Worm (Caenorhabditis elegans) whole organism, midembryonic: Measurements from ENCODE around the gene F30H5.3.

ENCODE experiments used
- T22C8.4 ChIP-seq: fragments of 200-800 bp; sonication (Bioruptor generic); IDR thresholded peaks from 2 replicates; pipeline ENCODE4 v1.3.6; 2022; ENCODE audit warnings: missing genetic modification characterization, missing compliant biosample characterization
- cog-1 ChIP-seq: sonication (generic microtip); optimal IDR thresholded peaks from 2 replicates; lab custom pipeline; 2016; ENCODE audit warnings: missing genetic modification characterization, missing compliant biosample characterization
- flt-1 ChIP-seq: fragments of 200-800 bp; sonication (Bioruptor generic); IDR thresholded peaks from 2 replicates; pipeline ENCODE4 v1.3.6; 2022; ENCODE audit warnings: missing genetic modification characterization, missing compliant biosample characterization
- klf-2 ChIP-seq: fragments of 200-800 bp; sonication (Bioruptor generic); conservative IDR thresholded peaks from 2 replicates; pipeline ENCODE4 v1.3.6; 2022; ENCODE audit warnings: missing genetic modification reagents, missing genetic modification characterization, missing compliant biosample characterization
- med-1 ChIP-seq: sonication (generic microtip); optimal IDR thresholded peaks from 2 replicates; lab custom pipeline; 2017; ENCODE audit warnings: missing genetic modification characterization, mild to moderate bottlenecking, missing compliant biosample characterization, antibody characterized with exemption, missing genetic modification reagents; ENCODE audit not compliant: insufficient read depth
- ref-1 ChIP-seq: fragments of 200-800 bp; sonication (Bioruptor generic); conservative IDR thresholded peaks from 2 replicates; pipeline ENCODE4 v1.3.6; 2022; ENCODE audit warnings: missing genetic modification reagents, missing genetic modification characterization, missing compliant biosample characterization
- tab-1 ChIP-seq: fragments of 200-800 bp; sonication (Bioruptor generic); IDR thresholded peaks from 2 replicates; pipeline ENCODE4 v1.3.6; 2022; ENCODE audit warnings: missing genetic modification characterization, missing compliant biosample characterization
- ztf-23 ChIP-seq: fragments of 200-800 bp; sonication (Bioruptor generic); IDR thresholded peaks from 2 replicates; pipeline ENCODE4 v1.3.6; 2022; ENCODE audit warnings: missing genetic modification reagents, missing genetic modification characterization, missing compliant biosample characterization
- ztf-29 ChIP-seq: fragments of 200-800 bp; sonication (Bioruptor generic); IDR thresholded peaks from 2 replicates; pipeline ENCODE4 v1.3.6; 2022; ENCODE audit warnings: missing genetic modification reagents, missing genetic modification characterization, missing compliant biosample characterization

F30H5.3 gene

DNA sequence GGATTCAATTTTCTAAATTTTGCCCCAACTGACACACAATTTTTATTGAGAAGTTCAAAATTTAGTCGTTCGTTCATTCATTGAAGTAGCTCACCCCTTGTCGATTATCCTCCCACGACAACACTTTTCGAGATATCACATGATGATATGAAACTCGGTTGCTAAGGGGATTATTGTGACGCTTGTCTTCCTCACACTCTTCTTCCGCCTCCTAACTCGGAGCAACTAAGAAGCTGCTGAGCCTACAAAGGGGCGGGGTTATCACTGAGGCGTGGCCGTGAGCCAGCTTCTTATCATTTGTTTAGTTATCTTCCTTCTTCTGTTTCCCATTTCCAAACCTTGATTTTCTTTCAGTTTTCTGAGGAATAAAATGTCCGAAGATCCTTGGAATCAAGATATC lies 28.5 kb downstream of the F30H5.3 start, which contains the start of gene F10C5.3:
TSS of gene F10C5.3 (plus strand) at position 313 of the 400 bp plus-strand sequence.
- TF ChIP-seq klf-2 (GFP tag; lab: Robert Waterston, UW) (no peak), ref-1 (GFP tag; lab: Robert Waterston, UW) (no peak), cog-1 (tag; lab: Kevin White, UChicago) (no peak), med-1 (no peak), T22C8.4 (GFP tag; lab: Robert Waterston, UW) (no peak), ztf-23 (no peak), ztf-29 (no peak), flt-1 (no peak), tab-1 (GFP tag; lab: Robert Waterston, UW) (no peak)

DNA sequence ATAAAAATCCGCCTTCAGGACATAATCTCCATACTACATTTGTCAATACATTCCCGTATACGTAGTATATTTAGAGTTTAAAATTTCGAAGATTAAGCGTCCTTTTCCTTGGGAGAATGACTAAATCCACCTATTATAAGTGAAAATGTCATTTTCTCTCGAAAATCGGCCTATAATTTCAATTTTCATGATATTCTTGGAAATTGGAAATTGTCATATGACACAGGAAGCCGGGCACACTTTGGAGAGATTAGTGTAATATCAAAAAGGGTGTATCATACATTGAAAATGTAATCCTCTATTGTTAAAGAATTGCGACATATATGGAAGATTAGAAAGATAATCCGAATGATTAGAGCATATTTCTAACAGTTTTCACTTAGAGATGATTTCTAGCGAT lies 29.3 kb downstream of the F30H5.3 start:
- TF ChIP-seq klf-2 (GFP tag; lab: Robert Waterston, UW) (no peak), ref-1 (GFP tag; lab: Robert Waterston, UW) (no peak), flt-1 (no peak), med-1 (no peak), T22C8.4 (GFP tag; lab: Robert Waterston, UW) (no peak), ztf-29 (no peak), ztf-23 (no peak), cog-1 (tag; lab: Kevin White, UChicago) (no peak), tab-1 (GFP tag; lab: Robert Waterston, UW) (no peak)

DNA sequence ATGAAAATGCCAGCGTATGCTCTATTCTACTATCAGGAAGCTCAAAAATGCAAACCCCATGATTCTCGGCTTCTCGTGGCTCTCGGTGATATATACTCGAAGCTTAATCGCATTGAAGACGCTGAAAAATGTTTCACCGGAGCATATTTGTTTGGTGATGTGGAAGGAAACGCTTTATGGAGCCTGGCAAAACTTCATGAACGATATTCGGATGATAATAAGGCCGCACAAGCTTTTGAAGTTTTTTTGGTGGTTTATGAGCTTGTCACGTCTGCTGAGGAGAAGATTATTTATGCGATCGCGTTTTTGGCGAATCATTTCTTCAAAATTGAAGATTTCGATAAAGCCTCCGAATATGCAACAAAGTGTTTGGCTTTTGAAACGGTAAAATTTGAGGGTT lies 30.8 kb downstream of the F30H5.3 start:
- TF ChIP-seq med-1 (no peak), klf-2 (GFP tag; lab: Robert Waterston, UW) (no peak), ztf-23 (no peak), ref-1 (GFP tag; lab: Robert Waterston, UW) (no peak), tab-1 (GFP tag; lab: Robert Waterston, UW) (no peak), cog-1 (tag; lab: Kevin White, UChicago) (no peak), flt-1 (no peak), T22C8.4 (GFP tag; lab: Robert Waterston, UW) (no peak), ztf-29 (no peak)

DNA sequence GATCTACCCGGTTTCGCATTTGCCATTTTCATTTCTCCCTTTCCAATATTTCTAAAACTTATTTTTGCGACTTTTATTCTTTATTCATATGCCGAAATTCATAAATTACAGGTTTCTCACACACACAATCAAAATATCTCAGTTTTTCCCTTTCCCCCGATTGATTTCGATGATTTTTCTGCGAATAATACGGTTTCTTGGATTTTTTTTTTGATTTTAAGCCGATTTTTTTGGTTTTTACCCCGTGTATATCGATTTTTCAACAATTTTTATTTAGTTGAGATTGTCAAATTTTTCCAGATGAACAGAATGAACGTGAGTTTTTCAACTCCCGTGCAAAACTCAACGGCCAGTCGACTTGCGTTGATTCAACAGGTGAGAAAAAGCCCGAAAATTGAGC lies 36.9 kb downstream of the F30H5.3 start, which contains the start of gene mat-3:
TSS of gene mat-3 (plus strand) at position 301 of the 400 bp plus-strand sequence.
- TF ChIP-seq cog-1 (tag; lab: Kevin White, UChicago) (no peak), ztf-23 (no peak), med-1 (no peak), T22C8.4 (GFP tag; lab: Robert Waterston, UW) (no peak), ztf-29 (no peak), ref-1 (GFP tag; lab: Robert Waterston, UW) (no peak), flt-1 (no peak), tab-1 (GFP tag; lab: Robert Waterston, UW) (no peak), klf-2 (GFP tag; lab: Robert Waterston, UW) (no peak)

DNA sequence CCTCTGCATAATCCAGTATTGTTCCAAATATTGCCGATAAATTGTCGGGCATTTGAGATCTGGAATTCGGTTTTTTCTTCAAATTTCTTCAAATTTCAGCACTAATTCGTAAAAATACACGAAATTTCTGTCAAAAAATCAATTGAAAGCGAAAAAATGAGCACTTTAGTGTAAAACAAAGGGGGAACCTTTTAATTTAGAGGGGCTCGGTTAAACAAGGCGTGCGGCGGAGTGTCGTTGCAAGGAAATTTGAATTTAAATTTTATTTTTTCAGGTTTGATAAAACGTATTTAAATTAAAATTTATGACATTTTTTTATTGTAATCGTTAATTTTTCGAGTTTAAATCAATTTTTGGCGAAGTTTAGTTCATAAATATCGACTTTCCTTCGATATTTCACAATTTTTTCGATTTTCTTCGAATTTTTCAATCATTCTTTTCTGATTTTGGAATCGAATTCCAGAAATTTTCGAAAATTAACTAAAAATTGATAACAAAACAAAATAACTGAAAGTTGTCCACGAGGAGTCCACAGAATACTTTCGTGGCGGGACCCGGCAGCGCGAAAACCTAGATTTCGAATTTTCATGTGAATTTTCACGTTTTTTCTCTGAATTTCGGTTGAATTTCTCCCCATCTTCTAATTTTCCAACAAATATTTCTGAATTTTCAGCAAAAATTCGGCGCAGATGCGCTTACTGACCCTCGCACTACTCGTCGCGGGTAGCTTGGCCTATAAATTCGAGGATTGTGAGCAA lies 40.2 kb downstream of the F30H5.3 start, which contains the start of the genes magu-1 and nemp-1:
TSS of gene magu-1 (minus strand) at position 59 of the 758 bp plus-strand sequence.
TSS of gene nemp-1 (plus strand) at position 674 of the 758 bp plus-strand sequence.
- TF ChIP-seq flt-1 = no peak

DNA sequence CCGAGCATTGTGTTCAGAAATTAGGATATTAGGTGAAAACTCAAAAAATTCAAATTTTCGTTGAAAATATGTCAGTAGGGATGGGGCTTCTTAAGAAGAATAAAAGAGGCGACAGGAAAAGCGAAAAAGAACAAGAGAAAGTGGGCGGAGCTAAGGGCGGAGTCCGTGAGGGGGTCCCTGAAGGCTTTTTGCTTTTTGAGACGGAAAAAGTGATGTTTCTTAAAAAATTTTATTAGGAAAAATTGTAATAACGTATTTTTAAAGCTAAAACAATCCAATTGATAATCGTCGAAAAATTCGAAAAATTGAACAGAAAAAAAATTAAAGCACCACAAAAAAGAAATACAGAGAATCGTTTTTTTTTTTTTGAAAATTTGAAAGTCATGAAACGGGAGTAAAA lies 48.3 kb downstream of the F30H5.3 start, which contains the start of gene Y55B1BR.6:
TSS of gene Y55B1BR.6 (minus strand) at position 101 of the 400 bp plus-strand sequence.
- TF ChIP-seq flt-1 (no peak), klf-2 (GFP tag; lab: Robert Waterston, UW) (no peak), ztf-23 (no peak), T22C8.4 (GFP tag; lab: Robert Waterston, UW) (no peak), ref-1 (GFP tag; lab: Robert Waterston, UW) (no peak), tab-1 (GFP tag; lab: Robert Waterston, UW) (no peak), cog-1 (tag; lab: Kevin White, UChicago) (no peak), ztf-29 (no peak), med-1 (no peak)

DNA sequence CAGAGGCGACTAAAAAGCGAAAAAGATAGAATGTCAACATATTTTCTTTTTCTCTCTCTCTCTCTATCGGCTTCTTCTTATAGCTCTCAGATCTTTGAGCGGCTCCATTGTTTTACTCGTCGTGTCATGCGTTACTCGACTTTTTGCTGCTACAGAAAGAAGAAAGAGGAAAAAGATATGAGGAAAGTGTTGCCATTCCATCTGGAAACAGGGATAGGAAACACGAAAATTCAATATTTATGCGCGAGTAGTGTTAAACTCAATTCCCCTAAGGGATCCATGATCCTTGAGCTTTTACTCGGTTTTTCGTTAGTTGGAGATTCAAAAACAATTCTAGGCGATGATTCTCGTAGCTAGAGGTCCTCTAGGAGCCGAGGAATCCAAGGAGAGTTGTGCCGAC lies 56.2 kb downstream of the F30H5.3 start:
- TF ChIP-seq ztf-29 (no peak), klf-2 (GFP tag; lab: Robert Waterston, UW) (no peak), T22C8.4 (GFP tag; lab: Robert Waterston, UW) (no peak), ref-1 (GFP tag; lab: Robert Waterston, UW) (no peak), tab-1 (GFP tag; lab: Robert Waterston, UW) (no peak)
